Worm (Caenorhabditis elegans): ENCODE measurements around the gene aly-1.

- TF ChIP-seq dmd-6 (GFP tag; IDR thresholded peaks at IDR 0.05) = no peak
- no peak for TF ChIP-seq unc-62 (GFP tag; optimal IDR thresholded peaks at IDR 0.05 in 1 of 2)
- no peak for TF ChIP-seq unc-62 (tag; optimal IDR thresholded peaks at IDR 0.05)
- TF ChIP-seq spr-3 (GFP tag; optimal IDR thresholded peaks at IDR 0.05) = no peak
- no peak for TF ChIP-seq fos-1 (tag; optimal IDR thresholded peaks at IDR 0.05)
- TF ChIP-seq pha-4 (GFP tag; IDR thresholded peaks at IDR 0.05) = no peak
- TF ChIP-seq pha-4 (tag; optimal IDR thresholded peaks at IDR 0.05) = no peak
- no peak for TF ChIP-seq ama-1 (optimal IDR thresholded peaks at IDR 0.05)
- TF ChIP-seq lin-13 (GFP tag; optimal IDR thresholded peaks at IDR 0.05) = no peak
- no peak for TF ChIP-seq hif-1 (tag; optimal IDR thresholded peaks at IDR 0.05)
- no peak for TF ChIP-seq mep-1 (tag; optimal IDR thresholded peaks at IDR 0.05)
- no peak for TF ChIP-seq zag-1 (tag; optimal IDR thresholded peaks at IDR 0.05)
These were observed 11.5 kb downstream of the aly-1 start for ce11 chrIV:9120220-9120619.

Measured in whole organism, L4 larva.